Worm (Caenorhabditis elegans): Measurements from ENCODE around the gene pha-4.

ce11 chrV:20773647-20774046, 20.8 kb downstream of the pha-4 start, which contains the start of gene F38A6.5:
- TF ChIP-seq med-1 (GFP tag; optimal IDR thresholded peaks at IDR 0.05; ENCODE audit: insufficient read depth) (no peak), ref-1 (GFP tag; conservative IDR thresholded peaks at IDR 0.05) (no peak), ztf-29 (GFP tag; IDR thresholded peaks at IDR 0.05) (no peak), T22C8.4 (GFP tag; IDR thresholded peaks at IDR 0.05) (no peak), flt-1 (GFP tag; IDR thresholded peaks at IDR 0.05) (no peak), tab-1 (GFP tag; IDR thresholded peaks at IDR 0.05) (no peak), klf-2 (GFP tag; conservative IDR thresholded peaks at IDR 0.05) (no peak), ztf-23 (GFP tag; IDR thresholded peaks at IDR 0.05) (no peak), cog-1 (tag; optimal IDR thresholded peaks at IDR 0.05) (no peak)
